Fruit fly (Drosophila melanogaster) whole organism, embryonic: Measurements from ENCODE around the gene pyd.

Experiments
- Atf-2 ChIP-seq: fragments of 200-800 bp; sonication (Bioruptor generic); optimal IDR thresholded peaks from 2 replicates; lab custom pipeline; 2016; ENCODE audit warnings: missing biosample characterization, missing genetic modification characterization
- B-H2 ChIP-seq: fragments of 200-800 bp; sonication (Bioruptor generic); optimal IDR thresholded peaks from 2 replicates; lab custom pipeline; 2018; ENCODE audit warnings: missing biosample characterization, mild to moderate bottlenecking, missing genetic modification characterization
- CG10462 ChIP-seq: fragments of 200-800 bp; sonication (Bioruptor generic); optimal IDR thresholded peaks from 2 replicates; lab custom pipeline; 2016; ENCODE audit warnings: missing biosample characterization, missing genetic modification characterization
- CG1233 ChIP-seq: fragments of 200-800 bp; sonication (Bioruptor generic); optimal IDR thresholded peaks from 4 replicates; lab custom pipeline; 2018; ENCODE audit warnings: missing biosample characterization, mild to moderate bottlenecking, missing genetic modification characterization
- CG13624 ChIP-seq: fragments of 200-800 bp; sonication (Bioruptor generic); optimal IDR thresholded peaks from 2 replicates; lab custom pipeline; 2016; ENCODE audit warnings: missing biosample characterization, missing genetic modification characterization
- CG14667 ChIP-seq: fragments of 200-800 bp; sonication (Bioruptor generic); IDR thresholded peaks from 2 replicates; pipeline ENCODE4 v1.3.6; 2022; ENCODE audit warnings: missing biosample characterization, missing genetic modification characterization
- CG15011 ChIP-seq: fragments of 200-800 bp; sonication (Bioruptor generic); optimal IDR thresholded peaks from 3 replicates; lab custom pipeline; 2018; ENCODE audit warnings: missing biosample characterization, mild to moderate bottlenecking, missing genetic modification characterization
- CG15269 ChIP-seq: fragments of 200-800 bp; sonication (Bioruptor generic); optimal IDR thresholded peaks from 2 replicates; lab custom pipeline; 2018; ENCODE audit warnings: missing biosample characterization, mild to moderate bottlenecking, missing genetic modification characterization, moderate library complexity
- CG16815 ChIP-seq: fragments of 200-800 bp; sonication (Bioruptor generic); optimal IDR thresholded peaks from 3 replicates; lab custom pipeline; 2017; ENCODE audit warnings: missing biosample characterization, mild to moderate bottlenecking, missing genetic modification characterization
- CG17186 ChIP-seq: fragments of 200-800 bp; sonication (Bioruptor generic); optimal IDR thresholded peaks from 3 replicates; lab custom pipeline; 2017; ENCODE audit warnings: missing biosample characterization, missing genetic modification reagents, missing genetic modification characterization
- CG17802 ChIP-seq: fragments of 200-800 bp; sonication (Bioruptor generic); optimal IDR thresholded peaks from 2 replicates; lab custom pipeline; 2018; ENCODE audit warnings: missing biosample characterization, mild to moderate bottlenecking, missing genetic modification characterization, moderate library complexity
- CG2889 ChIP-seq: fragments of 200-800 bp; sonication (Bioruptor generic); IDR thresholded peaks from 3 replicates; pipeline ENCODE4 v1.3.6; 2022; ENCODE audit warnings: missing biosample characterization, missing genetic modification characterization
- CG32772 ChIP-seq: fragments of 200-800 bp; sonication (Bioruptor generic); IDR thresholded peaks from 2 replicates; pipeline ENCODE4 v1.3.6; 2022; ENCODE audit warnings: missing biosample characterization, missing genetic modification characterization
- CG3281 ChIP-seq: fragments of 200-800 bp; sonication (Bioruptor generic); optimal IDR thresholded peaks from 3 replicates; lab custom pipeline; 2017; ENCODE audit warnings: missing biosample characterization, mild to moderate bottlenecking, missing genetic modification characterization
- CG4360 ChIP-seq: fragments of 200-800 bp; sonication (Bioruptor generic); IDR thresholded peaks from 2 replicates; pipeline ENCODE4 v1.3.6; 2022; ENCODE audit warnings: missing biosample characterization, missing genetic modification characterization
- CG4424 ChIP-seq: fragments of 200-800 bp; sonication (Bioruptor generic); optimal IDR thresholded peaks from 3 replicates; lab custom pipeline; 2016; ENCODE audit warnings: missing biosample characterization, missing genetic modification characterization
- CG4617 ChIP-seq: fragments of 200-800 bp; sonication (Bioruptor generic); optimal IDR thresholded peaks from 3 replicates; lab custom pipeline; 2016; ENCODE audit warnings: missing biosample characterization, missing genetic modification characterization, borderline replicate concordance
- CG6689 ChIP-seq: fragments of 200-800 bp; sonication (Bioruptor generic); IDR thresholded peaks from 2 replicates; pipeline ENCODE4 v1.3.6; 2022; ENCODE audit warnings: missing biosample characterization, missing genetic modification characterization
- CG7271 ChIP-seq: fragments of 200-800 bp; sonication (Bioruptor generic); optimal IDR thresholded peaks from 2 replicates; lab custom pipeline; 2018; ENCODE audit warnings: missing biosample characterization, mild to moderate bottlenecking, missing genetic modification characterization, moderate library complexity
- CG7357 ChIP-seq: fragments of 200-800 bp; sonication (Bioruptor generic); IDR thresholded peaks from 3 replicates; pipeline ENCODE4 v1.3.6; 2022; ENCODE audit warnings: missing biosample characterization, missing genetic modification characterization
- CG9876 ChIP-seq: fragments of 200-800 bp; sonication (Bioruptor generic); optimal IDR thresholded peaks from 2 replicates; lab custom pipeline; 2016; ENCODE audit warnings: missing biosample characterization, missing genetic modification characterization
- D19A ChIP-seq: fragments of 200-800 bp; optimal IDR thresholded peaks from 3 replicates; lab custom pipeline; 2019; ENCODE audit warnings: missing biosample characterization, mild to moderate bottlenecking, missing genetic modification characterization, moderate library complexity
- Dek ChIP-seq: fragments of 200-800 bp; sonication (Bioruptor generic); optimal IDR thresholded peaks from 3 replicates; lab custom pipeline; 2019; ENCODE audit warnings: missing biosample characterization, mild to moderate bottlenecking, missing genetic modification characterization, moderate library complexity
- Fer2 ChIP-seq: fragments of 200-800 bp; sonication (Bioruptor generic); optimal IDR thresholded peaks from 2 replicates; lab custom pipeline; 2018; ENCODE audit warnings: missing biosample characterization, mild to moderate bottlenecking, missing genetic modification characterization, moderate library complexity
- HmgZ ChIP-seq: fragments of 200-800 bp; sonication (Bioruptor generic); optimal IDR thresholded peaks from 2 replicates; lab custom pipeline; 2018; ENCODE audit warnings: missing biosample characterization, mild to moderate bottlenecking, missing genetic modification characterization
- Nf-YC ChIP-seq: fragments of 200-800 bp; optimal IDR thresholded peaks from 3 replicates; lab custom pipeline; 2019; ENCODE audit warnings: missing biosample characterization, mild to moderate bottlenecking, missing genetic modification characterization, moderate library complexity
- Ravus ChIP-seq: fragments of 200-800 bp; sonication (Bioruptor generic); IDR thresholded peaks from 2 replicates; pipeline ENCODE4 v1.3.6; 2022; ENCODE audit warnings: missing biosample characterization, missing genetic modification characterization
- Sox100B ChIP-seq: fragments of 200-800 bp; sonication (Bioruptor generic); optimal IDR thresholded peaks from 3 replicates; lab custom pipeline; 2018; ENCODE audit warnings: missing biosample characterization, mild to moderate bottlenecking, missing genetic modification characterization
- Sry-β ChIP-seq: fragments of 200-800 bp; sonication (Bioruptor generic); optimal IDR thresholded peaks from 2 replicates; lab custom pipeline; 2018; ENCODE audit warnings: missing biosample characterization, mild to moderate bottlenecking, missing genetic modification characterization, moderate library complexity
- aop ChIP-seq: fragments of 200-800 bp; sonication (Bioruptor generic); IDR thresholded peaks from 2 replicates; pipeline ENCODE4 v1.3.6; 2022; ENCODE audit warnings: missing biosample characterization, missing genetic modification characterization
- ash1 ChIP-seq: fragments of 200-800 bp; sonication (Bioruptor generic); optimal IDR thresholded peaks from 2 replicates; lab custom pipeline; 2018; ENCODE audit warnings: missing biosample characterization, mild to moderate bottlenecking, missing genetic modification characterization
- caup ChIP-seq: fragments of 200-800 bp; sonication (Bioruptor generic); optimal IDR thresholded peaks from 3 replicates; lab custom pipeline; 2017; ENCODE audit warnings: missing biosample characterization, mild to moderate bottlenecking, missing genetic modification characterization, moderate library complexity; ENCODE audit not compliant: severe bottlenecking
- chif ChIP-seq, 2 experiments: fragments of 200-800 bp; sonication (Bioruptor generic); optimal IDR thresholded peaks; 3 replicates each; lab custom pipeline; 2016; ENCODE audit warnings: missing biosample characterization in 2 of 2, missing genetic modification characterization in 2 of 2
- chm ChIP-seq: fragments of 200-800 bp; sonication (Bioruptor generic); IDR thresholded peaks from 2 replicates; pipeline ENCODE4 v1.3.6; 2022; ENCODE audit warnings: missing biosample characterization, missing genetic modification characterization
- cwo ChIP-seq: fragments of 200-800 bp; sonication (Bioruptor generic); optimal IDR thresholded peaks from 3 replicates; lab custom pipeline; 2017; ENCODE audit warnings: missing biosample characterization, missing genetic modification characterization, mild to moderate bottlenecking, moderate library complexity, missing genetic modification reagents
- dan ChIP-seq: fragments of 200-800 bp; sonication (Bioruptor generic); IDR thresholded peaks from 2 replicates; pipeline ENCODE4 v1.3.6; 2022; ENCODE audit warnings: missing biosample characterization, missing genetic modification characterization
- dm ChIP-seq: fragments of 200-800 bp; sonication (Bioruptor generic); optimal IDR thresholded peaks from 3 replicates; lab custom pipeline; 2016; ENCODE audit warnings: missing biosample characterization, missing genetic modification characterization
- fd3F ChIP-seq: fragments of 200-800 bp; sonication (Bioruptor generic); optimal IDR thresholded peaks from 2 replicates; lab custom pipeline; 2018; ENCODE audit warnings: missing biosample characterization, mild to moderate bottlenecking, missing genetic modification characterization, moderate library complexity
- fd96Cb ChIP-seq: fragments of 200-800 bp; sonication (Bioruptor generic); optimal IDR thresholded peaks from 2 replicates; lab custom pipeline; 2018; ENCODE audit warnings: missing biosample characterization, mild to moderate bottlenecking, missing genetic modification characterization, moderate library complexity
- gcm ChIP-seq: fragments of 200-800 bp; sonication (Bioruptor generic); optimal IDR thresholded peaks from 2 replicates; lab custom pipeline; 2019; ENCODE audit warnings: missing biosample characterization, mild to moderate bottlenecking, missing genetic modification characterization, moderate library complexity
- grau ChIP-seq: fragments of 200-800 bp; optimal IDR thresholded peaks from 3 replicates; lab custom pipeline; 2019; ENCODE audit warnings: missing biosample characterization, mild to moderate bottlenecking, missing genetic modification characterization, moderate library complexity
- hb ChIP-seq: fragments of 200-800 bp; sonication (Bioruptor generic); IDR thresholded peaks from 3 replicates; pipeline ENCODE4 v1.3.6; 2022; ENCODE audit warnings: missing biosample characterization, missing genetic modification characterization; ENCODE audit not compliant: partially characterized antibody
- her ChIP-seq: fragments of 200-800 bp; sonication (Bioruptor generic); optimal IDR thresholded peaks from 2 replicates; lab custom pipeline; 2016; ENCODE audit warnings: missing biosample characterization, missing genetic modification characterization
- p53 ChIP-seq: fragments of 200-800 bp; sonication (Bioruptor generic); optimal IDR thresholded peaks from 2 replicates; lab custom pipeline; 2016; ENCODE audit warnings: missing biosample characterization, missing genetic modification characterization
- prd ChIP-seq, 3 experiments: fragments of >200 bp in 2 of 3; fragments of 200-800 bp in 1 of 3; sonication (Bioruptor generic) in 1 of 3; optimal IDR thresholded peaks in 2 of 3; IDR thresholded peaks in 1 of 3; 2 replicates in 2 of 3; 3 replicates in 1 of 3; pipeline versions ENCODE4 v1.3.6 to Lab custom; 2017 to 2022; ENCODE audit warnings: missing biosample characterization in 1 of 3, missing genetic modification characterization in 1 of 3
- salm ChIP-seq: fragments of 200-800 bp; sonication (Bioruptor generic); optimal IDR thresholded peaks from 2 replicates; lab custom pipeline; 2018; ENCODE audit warnings: missing biosample characterization, mild to moderate bottlenecking, missing genetic modification characterization
- scrt ChIP-seq: fragments of 200-800 bp; sonication (Bioruptor generic); optimal IDR thresholded peaks from 2 replicates; lab custom pipeline; 2018; ENCODE audit warnings: missing biosample characterization, mild to moderate bottlenecking, missing genetic modification characterization, moderate library complexity
- tin ChIP-seq: fragments of 200-800 bp; sonication (Bioruptor generic); optimal IDR thresholded peaks from 3 replicates; lab custom pipeline; 2016; ENCODE audit warnings: missing biosample characterization, missing genetic modification characterization
- unc-4 ChIP-seq: fragments of 200-800 bp; sonication (Bioruptor generic); IDR thresholded peaks from 2 replicates; pipeline ENCODE4 v1.3.6; 2022; ENCODE audit warnings: missing biosample characterization, missing genetic modification characterization; ENCODE audit not compliant: partially characterized antibody
- zf30C ChIP-seq: fragments of 200-800 bp; sonication (Bioruptor generic); optimal IDR thresholded peaks from 3 replicates; lab custom pipeline; 2018; ENCODE audit warnings: missing biosample characterization, mild to moderate bottlenecking, missing genetic modification characterization

The pyd gene

dm6 chr3R:8896740-8897139 is 35.0 kb downstream of the pyd start (continued):
- TF ChIP-seq Nf-YC (tag; lab: Kevin White, UChicago) = peak; percentile 49
- peak; percentile 73 for TF ChIP-seq zf30C (GFP tag; lab: Kevin White, UChicago)
- peak; percentile 69 for TF ChIP-seq fd96Cb
- TF ChIP-seq chif (GFP tag; optimal IDR thresholded peaks at IDR 0.05; lab: Kevin White, UChicago) = peak; percentile 60 to 74
- TF ChIP-seq CG1233 (GFP tag; lab: Kevin White, UChicago) = peak; percentile 54
- peak; percentile 50; the same call in 1 of the 3 replicates for TF ChIP-seq CG2889 (GFP tag; lab: Robert Waterston, UW)
- peak; percentile 4 for TF ChIP-seq CG7271
- TF ChIP-seq gcm (GFP tag; lab: Kevin White, UChicago) = peak; percentile 56
- peak; percentile 38 for TF ChIP-seq CG15011 (GFP tag; lab: Kevin White, UChicago)
- no peak for TF ChIP-seq CG4360 (GFP tag; lab: Robert Waterston, UW)
- no peak for TF ChIP-seq aop (GFP tag; lab: Robert Waterston, UW)
- no peak for TF ChIP-seq B-H2
- peak; percentile 59 for TF ChIP-seq D19A
- no peak for TF ChIP-seq unc-4 (GFP tag; lab: Robert Waterston, UW)
- TF ChIP-seq prd (optimal IDR thresholded peaks at IDR 0.05; lab: Kevin White, UChicago) = no peak
- TF ChIP-seq prd (GFP tag; IDR thresholded peaks at IDR 0.05; lab: Robert Waterston, UW) = peak; percentile 75
- TF ChIP-seq hb (GFP tag; lab: Robert Waterston, UW) = no peak
- TF ChIP-seq CG10462 (GFP tag; lab: Kevin White, UChicago) = peak; percentile 29
- TF ChIP-seq CG14667 (GFP tag; lab: Robert Waterston, UW) = peak; percentile 36; the same call in 1 of the 2 replicates
- peak; percentile 41 for TF ChIP-seq tin (GFP tag; lab: Kevin White, UChicago)
- peak; percentile 67 for TF ChIP-seq CG6689 (GFP tag; lab: Robert Waterston, UW)
- TF ChIP-seq Sry-β (GFP tag; lab: Kevin White, UChicago) = no peak
- TF ChIP-seq CG4424 (GFP tag; lab: Kevin White, UChicago) = peak; percentile 70
- peak; percentile 60 for TF ChIP-seq cwo (GFP tag; lab: Kevin White, UChicago)
- TF ChIP-seq chm (GFP tag; lab: Robert Waterston, UW) = no peak
- no peak for TF ChIP-seq CG4617 (GFP tag; lab: Kevin White, UChicago)
- TF ChIP-seq ash1 (GFP tag; lab: Kevin White, UChicago) = no peak
- TF ChIP-seq CG3281 (GFP tag; lab: Kevin White, UChicago) = peak; percentile 69
- peak; percentile 59 for TF ChIP-seq salm
- peak; percentile 35 for TF ChIP-seq p53 (GFP tag; lab: Kevin White, UChicago)
- TF ChIP-seq CG17802 (tag; lab: Kevin White, UChicago) = peak; percentile 29
- peak; percentile 53 for TF ChIP-seq CG9876 (GFP tag; lab: Kevin White, UChicago)
- peak; percentile 58 for TF ChIP-seq fd3F (GFP tag; lab: Kevin White, UChicago)
- TF ChIP-seq caup = peak; percentile 73
- no peak for TF ChIP-seq CG17186
- peak; percentile 24 for TF ChIP-seq CG16815 (GFP tag; lab: Kevin White, UChicago)
- TF ChIP-seq Atf-2 (GFP tag; lab: Kevin White, UChicago) = peak; percentile 33
- TF ChIP-seq Sox100B (GFP tag; lab: Kevin White, UChicago) = peak; percentile 58
- no peak for TF ChIP-seq Ravus
- peak; percentile 64 for TF ChIP-seq Dek (tag; lab: Kevin White, UChicago)
- TF ChIP-seq CG32772 (GFP tag; lab: Robert Waterston, UW) = peak; percentile 31; the same call in 1 of the 2 replicates
- peak; percentile 52 for TF ChIP-seq HmgZ (tag; lab: Kevin White, UChicago)
- peak; percentile 72 for TF ChIP-seq CG13624
- TF ChIP-seq dan = no peak
- TF ChIP-seq CG7357 (GFP tag; lab: Robert Waterston, UW) = no peak
- peak; percentile 46 for TF ChIP-seq scrt (GFP tag; lab: Kevin White, UChicago)
- peak; percentile 84 for TF ChIP-seq CG15269 (tag; lab: Kevin White, UChicago)
- peak; percentile 77 for TF ChIP-seq grau (tag; lab: Kevin White, UChicago)
- peak; percentile 77 for TF ChIP-seq her (GFP tag; lab: Kevin White, UChicago)
- no peak for TF ChIP-seq Fer2 (tag; lab: Kevin White, UChicago)
- peak; percentile 12 for TF ChIP-seq dm (GFP tag; lab: Kevin White, UChicago)
